Fruit fly (Drosophila melanogaster): ENCODE results near the gene CG7560.

Gene CG7560

dm6 chr3L:11382748-11383424 lies 42.1 kb upstream of the CG7560 start (continued):
- no peak for TF ChIP-seq CG11762 (GFP tag; optimal IDR thresholded peaks at IDR 0.05; ENCODE audit: insufficient read depth)
- TF ChIP-seq fd59A (GFP tag; optimal IDR thresholded peaks at IDR 0.05), result peak; percentile 46
- no peak for TF ChIP-seq Ets21C (GFP tag; optimal IDR thresholded peaks at IDR 0.05)
- TF ChIP-seq Eip75B (GFP tag; optimal IDR thresholded peaks at IDR 0.05), result peak; percentile 44
- TF ChIP-seq CG31627 (GFP tag; optimal IDR thresholded peaks at IDR 0.05), result peak; percentile 14

- TF ChIP-seq CG9139 (GFP tag; optimal IDR thresholded peaks at IDR 0.05) (peak; percentile 10), CG3032 (tag; optimal IDR thresholded peaks at IDR 0.05) (no peak), ss (GFP tag; optimal IDR thresholded peaks at IDR 0.05) (peak; percentile 12 to 51), CG6854 (GFP tag; optimal IDR thresholded peaks at IDR 0.05) (peak; percentile 26), fkh (GFP tag; optimal IDR thresholded peaks at IDR 0.05) (peak; percentile 21), dsx (GFP tag; optimal IDR thresholded peaks at IDR 0.05; ENCODE audit: poor library complexity, severe bottlenecking) (peak; percentile 59), Eip75B (GFP tag; optimal IDR thresholded peaks at IDR 0.05) (no peak)
These were observed 40.7 kb upstream of the CG7560 start for dm6 chr3L:11384225-11384624.

dm6 chr3L:11384824-11385457 lies 40.0 kb upstream of the CG7560 start:
- TF ChIP-seq svp (GFP tag) (peak; percentile 61), Blimp-1 (GFP tag; optimal IDR thresholded peaks at IDR 0.05) (no peak), OdsH (GFP tag; optimal IDR thresholded peaks at IDR 0.05) (peak; percentile 9), topi (GFP tag; optimal IDR thresholded peaks at IDR 0.05) (peak; percentile 13), esn (GFP tag; optimal IDR thresholded peaks at IDR 0.05) (peak; percentile 10), Met (GFP tag; optimal IDR thresholded peaks at IDR 0.05) (peak; percentile 10), Eip78C (GFP tag) (peak; percentile 67), CG10631 (GFP tag; optimal IDR thresholded peaks at IDR 0.05) (no peak)

DNA sequence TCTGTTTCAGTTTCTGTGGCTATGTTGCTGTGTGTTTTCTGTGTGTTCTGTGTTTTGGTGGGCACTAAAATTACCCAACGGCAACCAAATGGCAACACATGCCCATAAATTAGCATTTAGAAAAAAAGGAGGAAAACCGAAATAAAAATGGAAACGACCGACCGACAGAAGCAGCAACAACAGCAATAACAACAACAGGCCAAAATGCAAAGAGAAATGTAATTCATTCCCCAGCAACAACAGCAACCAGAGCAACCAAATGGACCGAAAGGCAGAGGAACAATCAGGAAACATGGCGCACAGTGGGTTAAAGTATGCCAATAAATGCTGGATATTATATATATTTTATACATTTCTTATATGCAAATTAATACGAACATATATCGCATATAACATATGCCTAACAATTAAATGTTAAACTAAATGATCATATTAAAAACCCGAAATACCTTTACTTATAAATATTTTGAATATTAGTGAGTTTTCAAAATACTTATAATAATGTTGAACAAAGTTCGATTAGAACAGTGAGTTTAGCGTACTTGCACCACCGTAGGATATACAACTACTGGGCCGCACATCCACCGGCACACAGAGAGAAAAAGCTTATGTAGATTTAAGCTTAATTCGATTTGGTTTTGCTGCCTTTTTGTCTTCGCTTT lies 35.9 kb upstream of the CG7560 start:
- TF ChIP-seq cyc (GFP tag; optimal IDR thresholded peaks at IDR 0.05) (peak; percentile 52), CG15336 (GFP tag; IDR thresholded peaks at IDR 0.05) (peak; percentile 92), Ets21C (GFP tag; optimal IDR thresholded peaks at IDR 0.05) (no peak), fd85E (GFP tag; optimal IDR thresholded peaks at IDR 0.05) (peak; percentile 45), Met (GFP tag; optimal IDR thresholded peaks at IDR 0.05) (peak; percentile 82), eg (GFP tag; IDR thresholded peaks at IDR 0.05) (peak; percentile 79), dac (GFP tag; optimal IDR thresholded peaks at IDR 0.05) (peak; percentile 45), CG3032 (tag; optimal IDR thresholded peaks at IDR 0.05) (peak; percentile 79), CG8319 (GFP tag; optimal IDR thresholded peaks at IDR 0.05) (peak; percentile 3), lz (GFP tag; optimal IDR thresholded peaks at IDR 0.05) (peak; percentile 60), Eip78C (GFP tag) (peak; percentile 97), salr (GFP tag; optimal IDR thresholded peaks at IDR 0.05) (peak in 1 of 2 experiments; percentile 62), CG8632 (GFP tag; optimal IDR thresholded peaks at IDR 0.05) (peak; percentile 81), CG31627 (GFP tag; optimal IDR thresholded peaks at IDR 0.05) (peak; percentile 46), fkh (GFP tag; optimal IDR thresholded peaks at IDR 0.05) (no peak), dsx (GFP tag; optimal IDR thresholded peaks at IDR 0.05; ENCODE audit: poor library complexity, severe bottlenecking) (peak; percentile 83), Lpt (GFP tag; optimal IDR thresholded peaks at IDR 0.05) (peak; percentile 70), topi (GFP tag; optimal IDR thresholded peaks at IDR 0.05) (peak; percentile 77), CG9139 (GFP tag; optimal IDR thresholded peaks at IDR 0.05) (peak; percentile 75), Blimp-1 (GFP tag; optimal IDR thresholded peaks at IDR 0.05) (peak; percentile 56), CG11902 (GFP tag; optimal IDR thresholded peaks at IDR 0.05) (peak; percentile 31), CG16779 (tag; optimal IDR thresholded peaks at IDR 0.05) (peak; percentile 45), Sox14 (GFP tag; optimal IDR thresholded peaks at IDR 0.05) (peak; percentile 63), CG6854 (GFP tag; optimal IDR thresholded peaks at IDR 0.05) (peak; percentile 53), CG34406 (GFP tag; optimal IDR thresholded peaks at IDR 0.05) (peak; percentile 82), CG10631 (GFP tag; optimal IDR thresholded peaks at IDR 0.05) (peak; percentile 81), Sox102F (GFP tag; optimal IDR thresholded peaks at IDR 0.05) (peak; percentile 81), CG6163 (GFP tag; IDR thresholded peaks at IDR 0.05) (peak; percentile 65; the same call in 2 of the 3 replicates), ss (GFP tag; optimal IDR thresholded peaks at IDR 0.05) (peak; percentile 81 to 87), CG4318 (GFP tag; optimal IDR thresholded peaks at IDR 0.05) (peak; percentile 63), fd59A (GFP tag; optimal IDR thresholded peaks at IDR 0.05) (peak; percentile 46), Hr39 (GFP tag; optimal IDR thresholded peaks at IDR 0.05) (peak; percentile 24), CG11294 (GFP tag; IDR thresholded peaks at IDR 0.05) (no peak), esn (GFP tag; optimal IDR thresholded peaks at IDR 0.05) (peak; percentile 83), Smox (GFP tag; optimal IDR thresholded peaks at IDR 0.05) (peak; percentile 77)

Data from whole organism, prepupa.